Worm (Caenorhabditis elegans) whole organism, late embryonic: Measurements from ENCODE around the gene R04A9.9.

Experiments used
- C08G9.2 ChIP-seq: sonication (generic microtip); optimal IDR thresholded peaks from 2 replicates; lab custom pipeline; 2016; ENCODE audit warnings: mild to moderate bottlenecking, missing genetic modification characterization, moderate library complexity, missing compliant biosample characterization
- C38D4.7 ChIP-seq: fragments of 200-800 bp; sonication (Bioruptor generic); optimal IDR thresholded peaks from 2 replicates; lab custom pipeline; 2018; ENCODE audit warnings: mild to moderate bottlenecking, missing genetic modification characterization, moderate library complexity, missing compliant biosample characterization
- F13H6.1 ChIP-seq: sonication (generic microtip); optimal IDR thresholded peaks from 2 replicates; lab custom pipeline; 2016; ENCODE audit warnings: missing genetic modification characterization, missing compliant biosample characterization
- Y22D7AL.16 ChIP-seq: sonication (generic microtip); optimal IDR thresholded peaks from 2 replicates; lab custom pipeline; 2016; ENCODE audit warnings: missing genetic modification characterization, missing compliant biosample characterization
- ahr-1 ChIP-seq: sonication (generic microtip); optimal IDR thresholded peaks from 2 replicates; lab custom pipeline; 2016; ENCODE audit warnings: missing genetic modification characterization, missing compliant biosample characterization
- ceh-14 ChIP-seq: sonication (generic microtip); optimal IDR thresholded peaks from 2 replicates; lab custom pipeline; 2016; ENCODE audit warnings: missing genotype, missing genetic modification characterization, missing compliant biosample characterization
- ceh-2 ChIP-seq: sonication (generic microtip); optimal IDR thresholded peaks from 2 replicates; lab custom pipeline; 2016; ENCODE audit warnings: missing genotype, missing genetic modification characterization, missing compliant biosample characterization
- ceh-30 ChIP-seq: fragments of 150-350 bp; optimal IDR thresholded peaks from 2 replicates; lab custom pipeline; 2014; ENCODE audit warnings: missing biosample characterization, missing genetic modification characterization
- ceh-34 ChIP-seq: sonication (generic microtip); optimal IDR thresholded peaks from 2 replicates; lab custom pipeline; 2016; ENCODE audit warnings: mild to moderate bottlenecking, missing genetic modification characterization, missing compliant biosample characterization
- ceh-45 ChIP-seq: fragments of 200-800 bp; sonication (Bioruptor generic); IDR thresholded peaks from 2 replicates; pipeline ENCODE4 v1.3.6; 2022; ENCODE audit warnings: missing genetic modification reagents, missing genetic modification characterization, missing compliant biosample characterization
- ceh-6 ChIP-seq: fragments of 200-800 bp; sonication (Bioruptor generic); optimal IDR thresholded peaks from 2 replicates; lab custom pipeline; 2018; ENCODE audit warnings: mild to moderate bottlenecking, missing genetic modification characterization, missing compliant biosample characterization
- dmd-4 ChIP-seq: sonication (generic microtip); optimal IDR thresholded peaks from 2 replicates; lab custom pipeline; 2016; ENCODE audit warnings: borderline replicate concordance, missing genetic modification characterization, missing compliant biosample characterization
- dve-1 ChIP-seq: sonication (generic microtip); optimal IDR thresholded peaks from 2 replicates; lab custom pipeline; 2017; ENCODE audit warnings: antibody characterized with exemption, mild to moderate bottlenecking, missing genetic modification characterization, missing compliant biosample characterization
- elt-2 ChIP-seq: sonication (generic microtip); optimal IDR thresholded peaks from 2 replicates; lab custom pipeline; 2016; ENCODE audit warnings: missing genetic modification reagents, missing genetic modification characterization, missing compliant biosample characterization
- ets-4 ChIP-seq: sonication (generic microtip); optimal IDR thresholded peaks from 2 replicates; lab custom pipeline; 2016; ENCODE audit warnings: missing genetic modification characterization, missing compliant biosample characterization
- eyg-1 ChIP-seq: sonication (generic microtip); optimal IDR thresholded peaks from 2 replicates; lab custom pipeline; 2016; ENCODE audit warnings: missing genotype, missing genetic modification characterization, missing compliant biosample characterization
- fkh-10 ChIP-seq: fragments of 150-350 bp; optimal IDR thresholded peaks from 2 replicates; lab custom pipeline; 2014; ENCODE audit warnings: missing biosample characterization, missing genetic modification reagents, missing genetic modification characterization
- fkh-6 ChIP-seq: sonication (generic microtip); optimal IDR thresholded peaks from 2 replicates; lab custom pipeline; 2016; ENCODE audit warnings: missing genetic modification characterization, missing compliant biosample characterization
- hlh-13 ChIP-seq: fragments of 200-800 bp; sonication (Bioruptor generic); optimal IDR thresholded peaks from 2 replicates; lab custom pipeline; 2018; ENCODE audit warnings: mild to moderate bottlenecking, missing genetic modification characterization, missing compliant biosample characterization
- hlh-15 ChIP-seq: sonication (generic microtip); optimal IDR thresholded peaks from 2 replicates; lab custom pipeline; 2016; ENCODE audit warnings: missing genetic modification characterization, missing compliant biosample characterization
- madf-2 ChIP-seq: sonication (generic microtip); optimal IDR thresholded peaks from 2 replicates; lab custom pipeline; 2017; ENCODE audit warnings: missing genetic modification characterization, missing compliant biosample characterization
- nfya-1 ChIP-seq: sonication (generic microtip); optimal IDR thresholded peaks from 2 replicates; lab custom pipeline; 2017; ENCODE audit warnings: missing genetic modification characterization, mild to moderate bottlenecking, missing compliant biosample characterization, antibody characterized with exemption, moderate library complexity
- nhr-11 ChIP-seq: fragments of 150-350 bp; optimal IDR thresholded peaks from 2 replicates; lab custom pipeline; 2014; ENCODE audit warnings: missing biosample characterization, missing genetic modification characterization
- nhr-232 ChIP-seq: sonication (generic microtip); optimal IDR thresholded peaks from 2 replicates; lab custom pipeline; 2016; ENCODE audit warnings: missing genetic modification characterization, missing compliant biosample characterization
- npax-4 ChIP-seq: sonication (generic microtip); optimal IDR thresholded peaks from 2 replicates; lab custom pipeline; 2016; ENCODE audit warnings: missing genetic modification characterization, missing compliant biosample characterization
- odd-2 ChIP-seq: sonication (generic microtip); optimal IDR thresholded peaks from 2 replicates; lab custom pipeline; 2017; ENCODE audit warnings: antibody characterized with exemption, mild to moderate bottlenecking, missing genetic modification characterization, missing compliant biosample characterization
- pag-3 ChIP-seq: sonication (generic microtip); optimal IDR thresholded peaks from 2 replicates; lab custom pipeline; 2016; ENCODE audit warnings: missing compliant biosample characterization, missing genetic modification characterization, borderline replicate concordance
- pax-1 ChIP-seq: fragments of 150-350 bp; optimal IDR thresholded peaks from 2 replicates; lab custom pipeline; 2014; ENCODE audit warnings: missing biosample characterization, missing genetic modification characterization
- pros-1 ChIP-seq: fragments of 150-350 bp; optimal IDR thresholded peaks from 2 replicates; lab custom pipeline; 2014; ENCODE audit warnings: missing biosample characterization, missing genetic modification reagents, missing genetic modification characterization
- ref-2 ChIP-seq: sonication (generic microtip); optimal IDR thresholded peaks from 2 replicates; lab custom pipeline; 2016; ENCODE audit warnings: missing genetic modification characterization, missing compliant biosample characterization
- sdc-2 ChIP-seq: sonication (generic microtip); optimal IDR thresholded peaks from 2 replicates; lab custom pipeline; 2016; ENCODE audit warnings: missing genotype, missing genetic modification characterization, missing compliant biosample characterization
- tbx-7 ChIP-seq: sonication (generic microtip); optimal IDR thresholded peaks from 2 replicates; lab custom pipeline; 2016; ENCODE audit warnings: missing genotype, missing genetic modification characterization, missing compliant biosample characterization
- ttx-3 ChIP-seq: sonication (generic microtip); optimal IDR thresholded peaks from 2 replicates; lab custom pipeline; 2016; ENCODE audit warnings: missing genetic modification reagents, missing genetic modification characterization, missing compliant biosample characterization
- unc-42 ChIP-seq: sonication (generic microtip); optimal IDR thresholded peaks from 2 replicates; lab custom pipeline; 2016; ENCODE audit warnings: missing genotype, missing genetic modification characterization, missing compliant biosample characterization
- unc-55 ChIP-seq: sonication (generic microtip); optimal IDR thresholded peaks from 2 replicates; lab custom pipeline; 2017; ENCODE audit warnings: missing biosample characterization, missing genetic modification reagents, missing genetic modification characterization
- unc-86 ChIP-seq: sonication (generic microtip); optimal IDR thresholded peaks from 2 replicates; lab custom pipeline; 2016; ENCODE audit warnings: missing genetic modification characterization, missing compliant biosample characterization

The R04A9.9 gene

DNA sequence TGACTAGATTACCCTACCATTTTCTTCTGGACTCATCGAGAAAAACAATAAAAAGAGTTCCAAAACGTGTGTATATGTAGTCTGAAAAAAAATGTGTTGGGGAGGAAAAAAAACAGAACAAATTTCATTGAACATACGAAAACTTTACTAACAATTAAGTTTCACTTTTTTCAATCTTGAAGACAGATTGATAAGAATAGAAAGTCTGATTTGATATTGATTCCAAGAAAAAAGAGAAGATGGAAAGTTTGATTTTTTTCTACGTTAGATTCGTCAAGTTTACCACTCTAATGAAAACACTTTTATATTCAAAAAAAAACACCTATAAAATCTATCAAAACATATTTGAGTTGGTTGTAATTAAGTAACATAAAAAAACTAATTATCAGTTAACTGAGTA lies at the start of gene R04A9.9:
Gene R04A9.9, minus strand, starts transcription at position 101 of the 400 bp plus-strand sequence.
- TF ChIP-seq ceh-6 (no peak), dmd-4 (no peak), C38D4.7 (GFP tag; lab: Kevin White, UChicago) (no peak), pag-3 (tag; lab: Kevin White, UChicago) (no peak), ref-2 (no peak), unc-86 (no peak), tbx-7 (no peak), C08G9.2 (tag; lab: Kevin White, UChicago) (no peak), elt-2 (tag; lab: Kevin White, UChicago) (no peak), Y22D7AL.16 (no peak), npax-4 (no peak), dve-1 (tag; lab: Kevin White, UChicago) (no peak), ceh-30 (tag; lab: Kevin White, UChicago) (no peak), madf-2 (no peak), ceh-14 (tag; lab: Kevin White, UChicago) (no peak), sdc-2 (no peak), ceh-2 (no peak)

DNA sequence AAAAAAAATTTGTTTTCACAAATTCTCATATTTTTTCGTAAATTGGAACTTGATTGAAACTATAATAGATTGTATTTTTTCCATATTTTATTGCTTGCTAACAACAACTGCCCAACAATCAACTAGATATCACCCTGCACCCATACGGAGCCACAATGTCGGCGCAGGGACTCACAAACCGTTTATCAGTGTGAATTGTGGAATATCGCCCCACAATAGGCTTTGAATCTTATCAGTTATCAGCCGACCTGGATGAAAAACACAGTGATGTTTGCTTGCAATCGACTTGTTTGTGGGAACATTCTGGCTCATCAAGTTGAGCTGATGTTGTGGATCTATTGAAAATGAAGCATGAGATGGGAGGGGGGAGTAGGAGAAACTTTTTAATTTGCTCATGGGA lies 48.7 kb upstream of the R04A9.9 start:
- no peak for TF ChIP-seq ceh-34 (tag; lab: Kevin White, UChicago)
- TF ChIP-seq nhr-11 (tag; lab: Kevin White, UChicago), result no peak
- TF ChIP-seq ahr-1 (tag; lab: Kevin White, UChicago), result no peak
- TF ChIP-seq nfya-1, result no peak
- no peak for TF ChIP-seq npax-4
- TF ChIP-seq nhr-232 (tag; lab: Kevin White, UChicago), result no peak

DNA sequence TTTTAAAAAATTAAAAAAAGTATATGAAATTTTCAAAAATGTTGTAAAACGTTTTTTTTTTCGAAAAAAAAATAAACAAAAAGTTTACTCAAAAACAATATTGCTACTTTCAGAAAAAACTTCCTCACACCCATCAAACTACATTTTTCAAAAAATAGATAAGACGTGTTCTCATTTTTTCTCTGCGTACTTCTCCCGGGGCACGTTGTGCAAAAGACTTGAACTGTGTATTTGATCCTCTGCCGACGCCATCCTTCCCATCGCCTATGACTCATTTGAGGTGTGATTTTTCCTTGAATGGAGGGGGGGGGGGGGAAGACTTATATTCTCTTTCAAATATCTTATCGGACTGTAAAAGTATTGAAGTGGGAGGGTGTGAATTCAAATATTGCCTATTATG lies 48.0 kb upstream of the R04A9.9 start:
- TF ChIP-seq ets-4 (no peak), madf-2 (no peak)

DNA sequence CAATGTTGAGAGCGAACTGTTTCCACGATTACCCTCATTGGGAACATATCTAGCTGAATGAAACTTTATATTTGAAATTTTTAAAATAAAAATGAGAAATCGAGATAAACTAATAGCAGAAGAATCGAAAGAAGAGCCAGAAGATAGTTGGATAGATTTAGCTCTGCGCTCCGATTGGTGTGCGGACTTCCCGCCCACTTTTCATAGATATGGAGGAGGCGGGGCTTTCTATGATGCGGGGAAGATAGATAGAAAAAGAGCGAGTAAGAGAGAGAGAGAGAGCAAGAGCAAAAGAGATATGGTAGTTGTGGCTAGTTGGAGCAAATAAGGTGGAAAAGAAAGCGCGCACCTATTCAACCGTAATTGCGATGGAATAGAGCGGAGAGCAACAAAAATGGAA lies 43.4 kb upstream of the R04A9.9 start, which contains the start of gene dve-1:
Gene dve-1, minus strand, starts transcription at position 66 of the 400 bp plus-strand sequence.
- TF ChIP-seq nfya-1, result peak; percentile 87
- TF ChIP-seq sdc-2, result peak; percentile 10
- TF ChIP-seq unc-55 (GFP tag; lab: Kevin White, UChicago), result no peak
- no peak for TF ChIP-seq ceh-45 (GFP tag; lab: Robert Waterston, UW)
- no peak for TF ChIP-seq ttx-3

DNA sequence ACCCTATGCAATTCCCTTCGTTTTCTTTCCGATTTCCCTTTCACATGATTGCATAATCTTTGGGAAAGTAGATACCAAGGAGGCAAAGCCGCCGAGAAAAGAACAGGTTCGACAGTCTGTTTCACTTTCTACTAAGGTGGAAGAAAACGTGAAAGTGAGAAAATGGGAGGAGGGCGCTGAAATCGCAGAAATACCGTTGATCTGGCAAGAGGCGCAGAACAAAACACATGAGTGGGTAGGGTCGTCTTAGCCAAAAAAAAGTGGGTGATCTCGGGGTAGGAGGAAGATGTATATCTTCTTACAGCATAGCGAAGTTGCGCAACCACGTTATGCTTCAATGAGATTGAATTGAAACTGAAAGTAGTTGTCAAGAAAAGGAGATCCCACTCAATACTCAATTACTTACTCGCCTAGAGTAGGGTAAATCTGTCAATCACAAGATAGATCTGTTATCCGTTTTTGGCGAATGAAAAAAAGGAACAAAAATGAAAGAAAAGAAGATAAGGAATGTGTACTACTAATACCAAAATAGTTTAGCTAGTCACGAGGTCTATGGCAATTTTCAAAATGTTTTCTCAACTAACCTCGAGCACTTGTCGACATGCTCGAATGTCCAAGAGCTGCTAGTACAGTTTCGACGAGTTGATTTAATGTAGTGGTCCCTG lies 42.8 kb upstream of the R04A9.9 start:
- TF ChIP-seq hlh-15 (tag; lab: Kevin White, UChicago) (no peak), pax-1 (no peak), fkh-10 (no peak), eyg-1 (tag; lab: Kevin White, UChicago) (no peak)

DNA sequence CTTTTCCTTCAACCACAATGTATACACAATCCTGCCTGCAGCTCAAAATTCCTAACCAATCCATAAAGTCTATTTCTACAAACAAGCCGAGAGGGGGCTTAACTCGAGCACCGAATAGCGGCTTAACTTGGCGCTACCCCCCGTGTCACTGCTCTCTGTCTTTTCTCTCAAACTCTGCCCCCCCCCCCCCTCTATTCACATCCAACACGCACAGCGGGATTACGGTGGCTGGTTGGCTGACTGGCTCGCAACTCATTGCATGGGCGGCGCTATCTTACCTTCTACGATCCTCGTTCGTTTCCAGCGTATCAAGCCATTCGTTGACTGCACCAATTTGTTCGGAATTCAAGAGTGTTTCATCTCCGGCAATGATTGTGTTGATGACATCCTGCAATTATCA lies 41.2 kb upstream of the R04A9.9 start:
- TF ChIP-seq pros-1 (tag; lab: Kevin White, UChicago) (no peak), nfya-1 (peak; percentile 54)

DNA sequence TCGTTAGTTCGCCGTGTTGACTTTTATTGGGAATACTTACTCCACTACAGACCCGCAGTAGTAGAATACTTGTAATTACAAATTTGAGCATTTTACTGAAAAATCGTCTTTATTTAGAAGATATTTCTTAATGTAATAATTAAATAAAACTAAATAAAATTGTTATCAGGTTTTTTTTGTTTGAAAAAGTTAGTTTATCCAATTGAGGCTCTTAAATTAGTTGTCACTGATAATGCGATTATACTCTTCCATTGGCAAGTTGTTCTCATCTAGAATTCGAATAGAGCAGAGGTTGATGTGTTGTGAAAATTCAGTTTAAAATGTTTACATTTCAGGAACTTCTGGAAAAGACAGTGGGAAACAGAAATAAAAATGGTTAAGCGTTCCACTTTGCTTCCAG lies 35.2 kb upstream of the R04A9.9 start, which contains the start of gene ZK1193.2:
Gene ZK1193.2, minus strand, starts transcription at position 101 of the 400 bp plus-strand sequence.
- TF ChIP-seq odd-2 (tag; lab: Kevin White, UChicago), result no peak
- no peak for TF ChIP-seq F13H6.1
- TF ChIP-seq ttx-3, result no peak
- TF ChIP-seq hlh-13 (GFP tag; lab: Kevin White, UChicago), result no peak
- no peak for TF ChIP-seq ets-4
- TF ChIP-seq fkh-6, result no peak
- no peak for TF ChIP-seq unc-42 (tag; lab: Kevin White, UChicago)
